Worm (Caenorhabditis elegans) whole organism, L2 larva: ENCODE data around the gene popl-1.

Source experiments
- C34F6.9 ChIP-seq: fragments of 150-350 bp; optimal IDR thresholded peaks from 2 replicates; lab custom pipeline; 2014; ENCODE audit warnings: missing biosample characterization, missing genetic modification characterization
- F13H6.1 ChIP-seq: sonication (generic microtip); optimal IDR thresholded peaks from 2 replicates; lab custom pipeline; 2016; ENCODE audit warnings: missing genetic modification characterization, missing compliant biosample characterization
- R02D3.7 ChIP-seq: fragments of 150-350 bp; optimal IDR thresholded peaks from 2 replicates; lab custom pipeline; 2014; ENCODE audit warnings: missing biosample characterization, missing genetic modification characterization
- ZK546.5 ChIP-seq: sonication (generic microtip); optimal IDR thresholded peaks from 2 replicates; lab custom pipeline; 2017; ENCODE audit warnings: missing biosample characterization, missing genetic modification characterization
- alr-1 ChIP-seq: fragments of 150-350 bp; optimal IDR thresholded peaks from 2 replicates; lab custom pipeline; 2014; ENCODE audit warnings: missing biosample characterization, missing genetic modification characterization
- aly-2 ChIP-seq: fragments of 150-350 bp; optimal IDR thresholded peaks from 2 replicates; lab custom pipeline; 2014; ENCODE audit warnings: missing biosample characterization, missing genetic modification characterization
- blmp-1 ChIP-seq: sonication (generic microtip); optimal IDR thresholded peaks from 2 replicates; lab custom pipeline; 2017; ENCODE audit warnings: missing genetic modification characterization, mild to moderate bottlenecking, missing compliant biosample characterization, antibody characterized with exemption, moderate library complexity; ENCODE audit not compliant: insufficient read depth
- ceh-16 ChIP-seq: fragments of 150-350 bp; optimal IDR thresholded peaks from 2 replicates; lab custom pipeline; 2014; ENCODE audit warnings: missing biosample characterization, missing genetic modification characterization
- dmd-4 ChIP-seq: sonication (generic microtip); optimal IDR thresholded peaks from 2 replicates; lab custom pipeline; 2017; ENCODE audit warnings: missing biosample characterization, missing genetic modification characterization
- egl-27 ChIP-seq: sonication (generic microtip); optimal IDR thresholded peaks from 3 replicates; lab custom pipeline; 2017; ENCODE audit warnings: missing biosample characterization, missing genetic modification reagents, missing genetic modification characterization
- elt-1 ChIP-seq: fragments of 150-350 bp; optimal IDR thresholded peaks from 2 replicates; lab custom pipeline; 2014; ENCODE audit warnings: missing biosample characterization, missing genetic modification characterization
- elt-3 ChIP-seq: sonication (generic microtip); optimal IDR thresholded peaks from 2 replicates; lab custom pipeline; 2017; ENCODE audit warnings: missing biosample characterization, missing genetic modification characterization
- fos-1 ChIP-seq: fragments of 150-350 bp; optimal IDR thresholded peaks from 2 replicates; lab custom pipeline; 2014; ENCODE audit warnings: missing biosample characterization, missing genetic modification characterization
- gmeb-1 ChIP-seq: fragments of 150-350 bp; optimal IDR thresholded peaks from 2 replicates; lab custom pipeline; 2014; ENCODE audit warnings: missing biosample characterization, missing genetic modification characterization
- lin-11 ChIP-seq: fragments of 150-350 bp; sonication (generic microtip); optimal IDR thresholded peaks from 2 replicates; lab custom pipeline; 2014; ENCODE audit warnings: missing biosample characterization, missing genetic modification characterization, inconsistent platforms, mixed read lengths
- lin-39 ChIP-seq: fragments of 150-350 bp; optimal IDR thresholded peaks from 2 replicates; lab custom pipeline; 2014; ENCODE audit warnings: missing biosample characterization, missing genetic modification reagents, missing genetic modification characterization
- lsy-2 ChIP-seq, 2 experiments: fragments of 150-350 bp in 1 of 2; sonication (generic microtip) in 1 of 2; optimal IDR thresholded peaks; 2 replicates each; lab custom pipeline; 2014 to 2017; ENCODE audit warnings: missing biosample characterization in 2 of 2, missing genetic modification characterization in 2 of 2
- mbf-1 ChIP-seq: sonication (generic microtip); optimal IDR thresholded peaks from 2 replicates; lab custom pipeline; 2017; ENCODE audit warnings: missing biosample characterization, missing genetic modification characterization
- mdl-1 ChIP-seq, 2 experiments: fragments of 150-350 bp in 1 of 2; sonication (generic microtip) in 1 of 2; optimal IDR thresholded peaks; 2 replicates each; lab custom pipeline; 2017; ENCODE audit warnings: missing biosample characterization in 2 of 2, missing genetic modification characterization in 2 of 2
- nhr-10 ChIP-seq: sonication (generic microtip); optimal IDR thresholded peaks from 2 replicates; lab custom pipeline; 2017; ENCODE audit warnings: missing biosample characterization, missing genetic modification characterization
- nhr-11 ChIP-seq: fragments of 150-350 bp; optimal IDR thresholded peaks from 2 replicates; lab custom pipeline; 2014; ENCODE audit warnings: missing biosample characterization, missing genetic modification characterization
- nhr-129 ChIP-seq: fragments of 150-350 bp; optimal IDR thresholded peaks from 2 replicates; lab custom pipeline; 2014; ENCODE audit warnings: missing biosample characterization, missing genetic modification characterization
- nhr-21 ChIP-seq: fragments of 150-350 bp; optimal IDR thresholded peaks from 2 replicates; lab custom pipeline; 2014; ENCODE audit warnings: missing biosample characterization, missing genetic modification characterization
- nhr-23 ChIP-seq: fragments of 150-350 bp; optimal IDR thresholded peaks from 2 replicates; lab custom pipeline; 2014; ENCODE audit warnings: missing biosample characterization, missing genetic modification reagents, missing genetic modification characterization
- nhr-237 ChIP-seq: fragments of 150-350 bp; optimal IDR thresholded peaks from 2 replicates; lab custom pipeline; 2014; ENCODE audit warnings: missing biosample characterization, missing genetic modification characterization
- nhr-25 ChIP-seq: fragments of 150-350 bp; sonication (generic microtip); optimal IDR thresholded peaks from 3 replicates; lab custom pipeline; 2014; ENCODE audit warnings: missing biosample characterization, missing genetic modification characterization
- nhr-6 ChIP-seq: fragments of 150-350 bp; optimal IDR thresholded peaks from 2 replicates; lab custom pipeline; 2014; ENCODE audit warnings: missing biosample characterization, missing genetic modification characterization
- peb-1 ChIP-seq: fragments of 150-350 bp; optimal IDR thresholded peaks from 2 replicates; lab custom pipeline; 2014; ENCODE audit warnings: missing biosample characterization, missing genetic modification characterization
- sem-4 ChIP-seq: fragments of 150-350 bp; optimal IDR thresholded peaks from 2 replicates; lab custom pipeline; 2014; ENCODE audit warnings: missing biosample characterization, missing genetic modification reagents, missing genetic modification characterization
- sma-3 ChIP-seq: sonication (generic microtip); optimal IDR thresholded peaks from 2 replicates; lab custom pipeline; 2016; ENCODE audit warnings: missing genetic modification reagents, missing genetic modification characterization, missing compliant biosample characterization
- sma-9 ChIP-seq, 2 experiments: fragments of 150-350 bp in 1 of 2; sonication (generic microtip) in 1 of 2; optimal IDR thresholded peaks; 2 replicates each; lab custom pipeline; 2014 to 2016; ENCODE audit warnings: missing genetic modification characterization in 2 of 2, mild to moderate bottlenecking in 1 of 2, missing biosample characterization in 1 of 2, missing compliant biosample characterization in 1 of 2, missing genetic modification reagents in 1 of 2, moderate library complexity in 1 of 2
- snpc-4 ChIP-seq: fragments of 150-350 bp; optimal IDR thresholded peaks from 2 replicates; lab custom pipeline; 2014; ENCODE audit warnings: missing biosample characterization, missing genetic modification characterization
- unc-39 ChIP-seq: fragments of 150-350 bp; optimal IDR thresholded peaks from 2 replicates; lab custom pipeline; 2014; ENCODE audit warnings: missing biosample characterization, missing genetic modification characterization
- unc-55 ChIP-seq: fragments of 150-350 bp; sonication (generic microtip); optimal IDR thresholded peaks from 3 replicates; lab custom pipeline; 2014; ENCODE audit warnings: missing biosample characterization, missing genetic modification reagents, missing genetic modification characterization
- unc-62 ChIP-seq: fragments of 150-350 bp; optimal IDR thresholded peaks from 2 replicates; lab custom pipeline; 2014; ENCODE audit warnings: missing biosample characterization, missing genetic modification reagents, missing genetic modification characterization
- ztf-1 ChIP-seq: fragments of 200-800 bp; sonication (Bioruptor generic); conservative IDR thresholded peaks from 2 replicates; pipeline ENCODE4 v1.3.6; 2022; ENCODE audit warnings: missing genetic modification characterization, missing compliant biosample characterization
- ztf-11 ChIP-seq: sonication (generic microtip); optimal IDR thresholded peaks from 2 replicates; lab custom pipeline; 2017; ENCODE audit warnings: missing biosample characterization, missing genetic modification characterization
- ztf-4 ChIP-seq: fragments of 150-350 bp; optimal IDR thresholded peaks from 2 replicates; lab custom pipeline; 2014; ENCODE audit warnings: missing biosample characterization, missing genetic modification characterization

popl-1 gene

ce11 chrIII:6381584-6382391 is 48.9 kb downstream of the popl-1 start, which contains the start of gene znf-622:
znf-622 (plus strand) TSS chrIII:6381634.
- TF ChIP-seq blmp-1: no peak
- no peak for TF ChIP-seq sma-9 (GFP tag; optimal IDR thresholded peaks at IDR 0.05; lab: Kevin White, UChicago)
- TF ChIP-seq sma-9 (tag; optimal IDR thresholded peaks at IDR 0.05; lab: Kevin White, UChicago): no peak
- TF ChIP-seq sma-3 (GFP tag; lab: Kevin White, UChicago): no peak
- TF ChIP-seq nhr-25 (tag; lab: Kevin White, UChicago): no peak
- TF ChIP-seq egl-27 (tag; lab: Kevin White, UChicago): no peak
- no peak for TF ChIP-seq alr-1 (tag; lab: Kevin White, UChicago)
- no peak for TF ChIP-seq nhr-129
- no peak for TF ChIP-seq mdl-1 (tag; optimal IDR thresholded peaks at IDR 0.05; lab: Kevin White, UChicago)
- TF ChIP-seq ceh-16: no peak
- TF ChIP-seq nhr-21 (tag; lab: Kevin White, UChicago): no peak
- no peak for TF ChIP-seq ztf-4 (tag; lab: Kevin White, UChicago)
- TF ChIP-seq nhr-11 (tag; lab: Kevin White, UChicago): no peak
- TF ChIP-seq ztf-11: no peak

ce11 chrIII:6380472-6380871 is 50.3 kb downstream of the popl-1 start, which contains the start of gene C16A3.5:
C16A3.5 (plus strand) TSS chrIII:6380772.
- TF ChIP-seq lsy-2 (tag; optimal IDR thresholded peaks at IDR 0.05; lab: Kevin White, UChicago) (no peak), ztf-4 (tag; lab: Kevin White, UChicago) (no peak), sma-3 (GFP tag; lab: Kevin White, UChicago) (no peak), sem-4 (no peak), gmeb-1 (tag; lab: Kevin White, UChicago) (no peak), alr-1 (tag; lab: Kevin White, UChicago) (no peak), elt-1 (tag; lab: Kevin White, UChicago) (no peak), unc-39 (no peak), lin-11 (no peak)
- TF ChIP-seq, all 48 proteins: peak for 0

- TF ChIP-seq elt-1 (tag; lab: Kevin White, UChicago) (no peak), ztf-4 (tag; lab: Kevin White, UChicago) (no peak), unc-62 (GFP tag; lab: Kevin White, UChicago) (no peak), ztf-1 (GFP tag; lab: Robert Waterston, UW) (no peak), ceh-16 (no peak), C34F6.9 (no peak), alr-1 (tag; lab: Kevin White, UChicago) (no peak), snpc-4 (tag; lab: Kevin White, UChicago) (no peak), ZK546.5 (tag; lab: Kevin White, UChicago) (no peak), nhr-25 (tag; lab: Kevin White, UChicago) (no peak), sma-9 (GFP tag; optimal IDR thresholded peaks at IDR 0.05; lab: Kevin White, UChicago) (no peak), sma-9 (tag; optimal IDR thresholded peaks at IDR 0.05; lab: Kevin White, UChicago) (no peak), lsy-2 (tag; optimal IDR thresholded peaks at IDR 0.05; lab: Kevin White, UChicago) (peak; percentile 9 to 69), gmeb-1 (tag; lab: Kevin White, UChicago) (peak; percentile 18), dmd-4 (tag; lab: Kevin White, UChicago) (no peak), nhr-6 (no peak), nhr-10 (tag; lab: Kevin White, UChicago) (no peak), F13H6.1 (peak; percentile 25), ztf-11 (no peak), sem-4 (no peak), R02D3.7 (no peak), mbf-1 (tag; lab: Kevin White, UChicago) (no peak), elt-3 (no peak), lin-39 (tag; lab: Kevin White, UChicago) (no peak), unc-55 (peak; percentile 12), nhr-23 (tag; lab: Kevin White, UChicago) (no peak), aly-2 (tag; lab: Kevin White, UChicago) (no peak), nhr-237 (tag; lab: Kevin White, UChicago) (no peak), fos-1 (tag; lab: Kevin White, UChicago) (no peak), peb-1 (tag; lab: Kevin White, UChicago) (no peak)
Observed at ce11 chrIII:6379129-6379528, 51.6 kb downstream of the popl-1 start, which contains the start of gene C16A3.6. C16A3.6 (plus strand) TSS chrIII:6379212.
